Fruit fly (Drosophila melanogaster): ENCODE data around the gene CG7878.

dm6 chr3R:8146892-8147384 lies 24.4 kb downstream of the CG7878 start:
- no peak for TF ChIP-seq CG8301 (tag; optimal IDR thresholded peaks at IDR 0.05)
- no peak for TF ChIP-seq CG15710 (tag; optimal IDR thresholded peaks at IDR 0.05)
- TF ChIP-seq EcR (GFP tag; optimal IDR thresholded peaks at IDR 0.05), result no peak
